Fruit fly (Drosophila melanogaster): Measurements from ENCODE around the gene CG12320.
A peak's percentile ranks its signal among the peaks of the same experiment; 100 is the strongest.

The CG12320 gene

dm6 chr3R:18255281-18255680, 2.7 kb upstream of the CG12320 start, which contains the start of the genes Ada2a, Polr2D, Tgs1 and moi (continued):
- TF ChIP-seq nom (GFP tag; optimal IDR thresholded peaks at IDR 0.05), result no peak
- no peak for TF ChIP-seq CG10209 (GFP tag; optimal IDR thresholded peaks at IDR 0.05)
- no peak for TF ChIP-seq CG30403 (GFP tag; optimal IDR thresholded peaks at IDR 0.05)
- TF ChIP-seq ind (GFP tag; optimal IDR thresholded peaks at IDR 0.05), result no peak
- no peak for TF ChIP-seq al (GFP tag; IDR thresholded peaks at IDR 0.05)
- TF ChIP-seq ci (GFP tag; IDR thresholded peaks at IDR 0.05), result no peak
- no peak for TF ChIP-seq CG31224 (GFP tag; IDR thresholded peaks at IDR 0.05)
- TF ChIP-seq Taf1 (GFP tag; IDR thresholded peaks at IDR 0.05), result no peak
- no peak for TF ChIP-seq CG2875 (GFP tag; optimal IDR thresholded peaks at IDR 0.05)
- TF ChIP-seq CG3995 (GFP tag; optimal IDR thresholded peaks at IDR 0.05), result peak; percentile 10
- TF ChIP-seq CHES-1-like (GFP tag; optimal IDR thresholded peaks at IDR 0.05), result peak; percentile 63
- TF ChIP-seq CG3163 (GFP tag; optimal IDR thresholded peaks at IDR 0.05), result no peak
- peak; percentile 18 for TF ChIP-seq sens (GFP tag)
- no peak for TF ChIP-seq aop (GFP tag; IDR thresholded peaks at IDR 0.05)
- no peak for TF ChIP-seq lilli (GFP tag; optimal IDR thresholded peaks at IDR 0.05)
- no peak for TF ChIP-seq en (GFP tag; optimal IDR thresholded peaks at IDR 0.05)
- TF ChIP-seq CG9817 (tag; optimal IDR thresholded peaks at IDR 0.05), result no peak
- peak; percentile 96 for TF ChIP-seq MBD-R2 (GFP tag; IDR thresholded peaks at IDR 0.05)
- TF ChIP-seq hkb (optimal IDR thresholded peaks at IDR 0.05), result peak; percentile 47
- TF ChIP-seq hkb (GFP tag; IDR thresholded peaks at IDR 0.05), result no peak
- peak; percentile 66 for TF ChIP-seq inv (GFP tag; IDR thresholded peaks at IDR 0.05; ENCODE audit: partially characterized antibody)
- no peak for TF ChIP-seq CG6654 (GFP tag; optimal IDR thresholded peaks at IDR 0.05)
- no peak for TF ChIP-seq CG10431 (GFP tag; optimal IDR thresholded peaks at IDR 0.05)
- no peak for TF ChIP-seq CG11398 (GFP tag; optimal IDR thresholded peaks at IDR 0.05)
- TF ChIP-seq CG7963 (GFP tag; IDR thresholded peaks at IDR 0.05; ENCODE audit: partially characterized antibody), result peak; percentile 46; the same call in 2 of the 3 replicates
- no peak for TF ChIP-seq Atf3 (GFP tag; optimal IDR thresholded peaks at IDR 0.05)
- TF ChIP-seq sc (optimal IDR thresholded peaks at IDR 0.05), result no peak
- no peak for TF ChIP-seq sc (GFP tag; optimal IDR thresholded peaks at IDR 0.05)
- 0 out of 4 replicates have a peak, but pooled peaks have one; percentile 73 for TF ChIP-seq chinmo (GFP tag; IDR thresholded peaks at IDR 0.05; ENCODE audit: partially characterized antibody)
- TF ChIP-seq bcd (GFP tag; optimal IDR thresholded peaks at IDR 0.05), result no peak
- TF ChIP-seq CG15269 (tag; optimal IDR thresholded peaks at IDR 0.05), result no peak
- TF ChIP-seq CG3838 (GFP tag; optimal IDR thresholded peaks at IDR 0.05), result no peak
- TF ChIP-seq amos (GFP tag; IDR thresholded peaks at IDR 0.05; ENCODE audit: partially characterized antibody), result peak; percentile 84
- TF ChIP-seq CG12942 (GFP tag; optimal IDR thresholded peaks at IDR 0.05), result no peak
- no peak for TF ChIP-seq zfh2 (GFP tag; optimal IDR thresholded peaks at IDR 0.05)
- no peak for TF ChIP-seq Xbp1 (GFP tag; optimal IDR thresholded peaks at IDR 0.05)
- TF ChIP-seq CG3281 (GFP tag; optimal IDR thresholded peaks at IDR 0.05), result no peak
- no peak for TF ChIP-seq CG18011 (GFP tag; optimal IDR thresholded peaks at IDR 0.05)
- no peak for TF ChIP-seq Xrp1 (GFP tag; IDR thresholded peaks at IDR 0.05)
- TF ChIP-seq oc (tag; optimal IDR thresholded peaks at IDR 0.05), result no peak
- TF ChIP-seq B-H1 (GFP tag; IDR thresholded peaks at IDR 0.05), result no peak
- no peak for TF ChIP-seq Sox100B (GFP tag; optimal IDR thresholded peaks at IDR 0.05)
- no peak for TF ChIP-seq gem (tag; optimal IDR thresholded peaks at IDR 0.05)
- TF ChIP-seq CG4820 (GFP tag; optimal IDR thresholded peaks at IDR 0.05), result no peak
- no peak for TF ChIP-seq Hsf (GFP tag; optimal IDR thresholded peaks at IDR 0.05)
- no peak for TF ChIP-seq ken (GFP tag; IDR thresholded peaks at IDR 0.05)
- TF ChIP-seq NFAT (GFP tag; IDR thresholded peaks at IDR 0.05), result no peak
- no peak for TF ChIP-seq CG6254 (GFP tag; optimal IDR thresholded peaks at IDR 0.05)
- TF ChIP-seq CG33557 (GFP tag; optimal IDR thresholded peaks at IDR 0.05), result no peak
- TF ChIP-seq CG12104 (GFP tag; optimal IDR thresholded peaks at IDR 0.05), result no peak
- no peak for TF ChIP-seq CG14014 (GFP tag; IDR thresholded peaks at IDR 0.05)
- TF ChIP-seq CG1792 (GFP tag; optimal IDR thresholded peaks at IDR 0.05), result no peak
- TF ChIP-seq Aef1 (GFP tag; IDR thresholded peaks at IDR 0.05), result no peak

Measured in whole organism, embryonic.